Worm (Caenorhabditis elegans): ENCODE results near the gene sdz-12.

ce11 chrII:3699591-3699990 is 32.0 kb downstream of the sdz-12 start, which contains the start of gene srx-104:
- no peak for TF ChIP-seq aly-2 (tag; optimal IDR thresholded peaks at IDR 0.05)
- no peak for TF ChIP-seq lin-15B (tag; optimal IDR thresholded peaks at IDR 0.05)
- TF ChIP-seq nhr-11 (tag; optimal IDR thresholded peaks at IDR 0.05) = no peak
- TF ChIP-seq mdl-1 (tag; optimal IDR thresholded peaks at IDR 0.05) = no peak
- no peak for TF ChIP-seq nhr-28 (tag; optimal IDR thresholded peaks at IDR 0.05)
- TF ChIP-seq ztf-4 (tag; optimal IDR thresholded peaks at IDR 0.05) = no peak
- no peak for TF ChIP-seq lin-13 (GFP tag; optimal IDR thresholded peaks at IDR 0.05)

Data from whole organism, L1 larva.